Fruit fly (Drosophila melanogaster): ENCODE measurements around the gene dac.

The dac gene

DNA sequence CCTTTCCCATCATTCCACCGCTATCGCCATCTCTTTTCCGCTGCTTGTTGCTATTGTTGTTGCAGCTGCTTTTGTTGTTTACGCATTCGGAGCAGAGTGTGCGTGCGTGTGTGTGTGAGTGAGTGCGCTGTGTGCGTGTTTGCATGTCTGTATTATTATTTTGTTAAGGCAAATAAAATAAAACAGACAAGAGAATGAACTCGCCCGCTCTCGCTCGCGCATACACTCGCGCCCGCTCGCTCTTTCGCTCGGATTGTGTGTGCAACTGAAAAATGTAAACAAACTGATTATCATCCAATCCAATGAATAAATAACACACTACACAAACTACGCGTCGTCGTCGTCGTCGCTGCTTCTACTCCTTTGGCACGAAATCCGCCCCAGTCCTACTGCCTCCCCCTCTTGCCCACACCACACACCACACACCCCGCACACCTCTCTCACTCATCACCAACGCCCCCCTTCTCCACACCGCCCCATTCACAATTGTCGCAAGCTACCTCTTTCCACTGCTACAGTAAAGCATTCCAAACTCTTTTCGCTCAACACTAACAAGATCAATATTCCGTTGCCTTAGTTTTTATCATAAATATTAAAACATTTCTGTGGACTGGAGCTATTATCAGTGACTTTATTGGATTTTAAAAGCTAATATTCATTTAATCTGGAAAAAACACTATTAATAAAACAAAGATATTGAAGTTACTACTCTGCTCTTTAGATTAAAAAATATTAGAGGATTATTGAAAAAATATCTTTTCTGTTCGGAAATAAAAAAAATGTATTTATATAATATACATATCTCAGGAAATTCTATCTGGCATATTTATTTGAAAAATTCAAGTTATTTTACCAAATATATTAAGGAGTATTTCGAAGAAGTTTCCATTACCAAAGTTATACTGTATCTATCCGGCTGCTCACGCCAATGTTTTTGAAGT is 35.8 kb upstream of the dac start (continued):
- no peak for TF ChIP-seq HLH4C (GFP tag; IDR thresholded peaks at IDR 0.05; ENCODE audit: partially characterized antibody)
- peak; percentile 31 for TF ChIP-seq az2 (GFP tag; optimal IDR thresholded peaks at IDR 0.05)
- peak; percentile 37 for TF ChIP-seq ab (GFP tag; optimal IDR thresholded peaks at IDR 0.05)
- TF ChIP-seq CG2120 (GFP tag; optimal IDR thresholded peaks at IDR 0.05): peak; percentile 36
- peak; percentile 56 for TF ChIP-seq CG10654 (GFP tag; optimal IDR thresholded peaks at IDR 0.05)
- peak; percentile 61 for TF ChIP-seq Oli (tag; optimal IDR thresholded peaks at IDR 0.05)
- TF ChIP-seq CG7556 (GFP tag; optimal IDR thresholded peaks at IDR 0.05): peak; percentile 84
- TF ChIP-seq CG15696 (tag; optimal IDR thresholded peaks at IDR 0.05): peak; percentile 93
- peak; percentile 56 for TF ChIP-seq fu2 (GFP tag; optimal IDR thresholded peaks at IDR 0.05)
- TF ChIP-seq HmgD (GFP tag; optimal IDR thresholded peaks at IDR 0.05): peak; percentile 75
- 0 out of 2 replicates have a peak, but pooled peaks have one; percentile 28 for TF ChIP-seq CG43689 (GFP tag; IDR thresholded peaks at IDR 0.05)
- peak; percentile 56 for TF ChIP-seq ems (GFP tag; optimal IDR thresholded peaks at IDR 0.05)
- no peak for TF ChIP-seq hbn (GFP tag; IDR thresholded peaks at IDR 0.05; ENCODE audit: partially characterized antibody)
- peak; percentile 93 for TF ChIP-seq CG8359 (GFP tag; optimal IDR thresholded peaks at IDR 0.05; ENCODE audit: borderline replicate concordance)
- peak; percentile 23 for TF ChIP-seq Ssrp (tag; optimal IDR thresholded peaks at IDR 0.05)
- no peak for TF ChIP-seq inv (GFP tag; IDR thresholded peaks at IDR 0.05; ENCODE audit: partially characterized antibody)
- TF ChIP-seq CG17568 (GFP tag; optimal IDR thresholded peaks at IDR 0.05): peak; percentile 95
- peak; percentile 92 for TF ChIP-seq BtbVII (GFP tag; optimal IDR thresholded peaks at IDR 0.05)
- peak; percentile 86 for TF ChIP-seq CG18619 (GFP tag; optimal IDR thresholded peaks at IDR 0.05)
- peak; percentile 93 for TF ChIP-seq CG7745 (tag; optimal IDR thresholded peaks at IDR 0.05)
- TF ChIP-seq CG15479 (GFP tag; optimal IDR thresholded peaks at IDR 0.05): peak; percentile 91
- no peak for TF ChIP-seq dan (GFP tag; IDR thresholded peaks at IDR 0.05)
- TF ChIP-seq Camta (GFP tag; optimal IDR thresholded peaks at IDR 0.05): peak; percentile 80
- TF ChIP-seq tap (tag; optimal IDR thresholded peaks at IDR 0.05): peak; percentile 78
- 0 out of 2 replicates have a peak, but pooled peaks have one; percentile 15 for TF ChIP-seq CG16779 (GFP tag; IDR thresholded peaks at IDR 0.05)
- peak; percentile 85 for TF ChIP-seq Awh (GFP tag; IDR thresholded peaks at IDR 0.05)
- peak; percentile 96 for TF ChIP-seq gsb-n (tag; optimal IDR thresholded peaks at IDR 0.05)
- peak; percentile 81 for TF ChIP-seq CG15514 (GFP tag; optimal IDR thresholded peaks at IDR 0.05)
- no peak for TF ChIP-seq CG16813 (GFP tag; IDR thresholded peaks at IDR 0.05; ENCODE audit: partially characterized antibody)
- peak; percentile 95 for TF ChIP-seq CG6813 (GFP tag; optimal IDR thresholded peaks at IDR 0.05)
- TF ChIP-seq Dll (GFP tag; IDR thresholded peaks at IDR 0.05; ENCODE audit: partially characterized antibody): peak; percentile 38; the same call in 2 of the 4 replicates
- peak; percentile 83 for TF ChIP-seq CG2116 (GFP tag; optimal IDR thresholded peaks at IDR 0.05)
- peak; percentile 63; the same call in 2 of the 3 replicates for TF ChIP-seq tgo (GFP tag; IDR thresholded peaks at IDR 0.05)
- no peak for TF ChIP-seq Dip2 (GFP tag; IDR thresholded peaks at IDR 0.05)
- TF ChIP-seq nau (GFP tag; optimal IDR thresholded peaks at IDR 0.05): peak; percentile 98
- peak; percentile 90 for TF ChIP-seq TFAM (GFP tag; optimal IDR thresholded peaks at IDR 0.05)
- peak; percentile 52; the same call in 1 of the 3 replicates for TF ChIP-seq ase (GFP tag; IDR thresholded peaks at IDR 0.05)
- TF ChIP-seq trh (GFP tag; optimal IDR thresholded peaks at IDR 0.05): peak; percentile 75
- peak; percentile 62; the same call in 1 of the 2 replicates for TF ChIP-seq CG14441 (GFP tag; IDR thresholded peaks at IDR 0.05)
- TF ChIP-seq ac (GFP tag; optimal IDR thresholded peaks at IDR 0.05): peak; percentile 99
- TF ChIP-seq Fer1 (GFP tag; optimal IDR thresholded peaks at IDR 0.05): peak; percentile 87
- peak; percentile 54 to 66 for TF ChIP-seq Pdp1 (GFP tag; optimal IDR thresholded peaks at IDR 0.05)
- peak; percentile 58; the same call in 1 of the 2 replicates for TF ChIP-seq Rfx (GFP tag; IDR thresholded peaks at IDR 0.05)
- TF ChIP-seq CG13624 (GFP tag; optimal IDR thresholded peaks at IDR 0.05): peak; percentile 63
- TF ChIP-seq Myb (GFP tag; optimal IDR thresholded peaks at IDR 0.05): peak; percentile 49
- TF ChIP-seq CG33557 (GFP tag; optimal IDR thresholded peaks at IDR 0.05): peak; percentile 95
- TF ChIP-seq hth (optimal IDR thresholded peaks at IDR 0.05): no peak

Measured in whole organism, embryonic.